Worm (Caenorhabditis elegans) whole organism, late embryonic: ENCODE measurements around the gene T19H5.4.

ENCODE experiments used
- K02D7.2 ChIP-seq: sonication (generic microtip); optimal IDR thresholded peaks from 2 replicates; lab custom pipeline; 2017; ENCODE audit warnings: mild to moderate bottlenecking, missing genetic modification characterization, missing compliant biosample characterization
- ceh-9 ChIP-seq: sonication (generic microtip); optimal IDR thresholded peaks from 2 replicates; lab custom pipeline; 2016; ENCODE audit warnings: mild to moderate bottlenecking, missing genetic modification characterization, inconsistent platforms, missing compliant biosample characterization
- ets-4 ChIP-seq: sonication (generic microtip); optimal IDR thresholded peaks from 2 replicates; lab custom pipeline; 2016; ENCODE audit warnings: missing genetic modification characterization, missing compliant biosample characterization
- lim-6 ChIP-seq: sonication (generic microtip); optimal IDR thresholded peaks from 2 replicates; lab custom pipeline; 2016; ENCODE audit warnings: missing genetic modification characterization, missing compliant biosample characterization
- nfya-1 ChIP-seq: sonication (generic microtip); optimal IDR thresholded peaks from 2 replicates; lab custom pipeline; 2017; ENCODE audit warnings: missing genetic modification characterization, mild to moderate bottlenecking, missing compliant biosample characterization, antibody characterized with exemption, moderate library complexity
- rnt-1 ChIP-seq: sonication (generic microtip); optimal IDR thresholded peaks from 2 replicates; lab custom pipeline; 2016; ENCODE audit warnings: missing genetic modification characterization, missing compliant biosample characterization

ce11 chrII:9445368-9445767, 41.8 kb downstream of the T19H5.4 start, which contains the start of gene R09D1.13:
- TF ChIP-seq rnt-1 (no peak), ets-4 (no peak), nfya-1 (tag; lab: Kevin White, UChicago) (no peak), lim-6 (no peak), K02D7.2 (no peak), ceh-9 (tag; lab: Kevin White, UChicago) (no peak)
